Fruit fly (Drosophila melanogaster): ENCODE results near the gene Past1.

Past1 gene

dm6 chr3R:12647954-12648353 lies 49.2 kb upstream of the Past1 start, which contains the start of gene Dtg (continued):
- peak; percentile 5 for TF ChIP-seq CG11504 (tag; optimal IDR thresholded peaks at IDR 0.05)
- 0 out of 3 replicates have a peak, but pooled peaks have one; percentile 52 for TF ChIP-seq ci (GFP tag; IDR thresholded peaks at IDR 0.05)
- TF ChIP-seq nom (GFP tag; optimal IDR thresholded peaks at IDR 0.05) = peak; percentile 18
- no peak for TF ChIP-seq MBD-R2 (GFP tag; IDR thresholded peaks at IDR 0.05)
- TF ChIP-seq kni (GFP tag; optimal IDR thresholded peaks at IDR 0.05) = peak; percentile 80
- no peak for TF ChIP-seq Asciz (GFP tag; optimal IDR thresholded peaks at IDR 0.05)
- peak; percentile 63 for TF ChIP-seq CG15479 (GFP tag; optimal IDR thresholded peaks at IDR 0.05)
- peak in 1 of 2 experiments; percentile 0 for TF ChIP-seq insv (GFP tag; optimal IDR thresholded peaks at IDR 0.05)
- TF ChIP-seq Xbp1 (GFP tag; optimal IDR thresholded peaks at IDR 0.05) = no peak
- no peak for TF ChIP-seq H15 (GFP tag; IDR thresholded peaks at IDR 0.05)
- peak; percentile 70 for TF ChIP-seq twi (tag; optimal IDR thresholded peaks at IDR 0.05)
- TF ChIP-seq CG8281 (tag; optimal IDR thresholded peaks at IDR 0.05) = peak; percentile 37
- TF ChIP-seq her (GFP tag; optimal IDR thresholded peaks at IDR 0.05) = no peak
- peak; percentile 7 for TF ChIP-seq hth (optimal IDR thresholded peaks at IDR 0.05)
- TF ChIP-seq D19B (GFP tag; optimal IDR thresholded peaks at IDR 0.05) = no peak
- peak; percentile 0 for TF ChIP-seq CG9727 (GFP tag; optimal IDR thresholded peaks at IDR 0.05)
- no peak for TF ChIP-seq chif (GFP tag; optimal IDR thresholded peaks at IDR 0.05)
- TF ChIP-seq cg (GFP tag; optimal IDR thresholded peaks at IDR 0.05) = peak; percentile 68
- TF ChIP-seq tll (GFP tag; optimal IDR thresholded peaks at IDR 0.05) = peak in 1 of 2 experiments; percentile 93
- TF ChIP-seq CG1603 (tag; optimal IDR thresholded peaks at IDR 0.05) = no peak
- peak; percentile 77 for TF ChIP-seq Med (GFP tag)

- TF ChIP-seq crol (GFP tag; IDR thresholded peaks at IDR 0.05) (peak; percentile 74; the same call in 1 of the 2 replicates), Lhr (GFP tag; optimal IDR thresholded peaks at IDR 0.05) (no peak), jigr1 (GFP tag; IDR thresholded peaks at IDR 0.05) (no peak), CG12769 (tag; optimal IDR thresholded peaks at IDR 0.05) (peak; percentile 30), twi (tag; optimal IDR thresholded peaks at IDR 0.05) (peak; percentile 98), CG17829 (tag; optimal IDR thresholded peaks at IDR 0.05) (peak; percentile 2), org-1 (GFP tag; optimal IDR thresholded peaks at IDR 0.05) (no peak), CG33557 (GFP tag; optimal IDR thresholded peaks at IDR 0.05) (peak; percentile 3), Mes4 (GFP tag; optimal IDR thresholded peaks at IDR 0.05) (no peak), sens (GFP tag) (peak; percentile 24), zfh1 (GFP tag; IDR thresholded peaks at IDR 0.05) (0 out of 3 replicates have a peak, but pooled peaks have one; percentile 15), sima (GFP tag; optimal IDR thresholded peaks at IDR 0.05) (no peak), ind (GFP tag; optimal IDR thresholded peaks at IDR 0.05) (no peak), kni (GFP tag; optimal IDR thresholded peaks at IDR 0.05) (peak; percentile 94), Kr (GFP tag; optimal IDR thresholded peaks at IDR 0.05) (peak; percentile 1), scrt (GFP tag; optimal IDR thresholded peaks at IDR 0.05) (no peak), oc (tag; optimal IDR thresholded peaks at IDR 0.05) (peak; percentile 35), gsb-n (tag; optimal IDR thresholded peaks at IDR 0.05) (peak; percentile 57), kah (GFP tag; optimal IDR thresholded peaks at IDR 0.05) (peak; percentile 33), fd64A (GFP tag; optimal IDR thresholded peaks at IDR 0.05) (peak; percentile 51), hth (optimal IDR thresholded peaks at IDR 0.05) (peak; percentile 79), NFAT (GFP tag; IDR thresholded peaks at IDR 0.05) (no peak), grn (GFP tag; optimal IDR thresholded peaks at IDR 0.05) (peak; percentile 27), salm (tag; optimal IDR thresholded peaks at IDR 0.05) (no peak), Hr78 (GFP tag; optimal IDR thresholded peaks at IDR 0.05) (peak in 1 of 2 experiments; percentile 42), abd-A (tag; optimal IDR thresholded peaks at IDR 0.05) (peak; percentile 90), D (optimal IDR thresholded peaks at IDR 0.05) (peak; percentile 90), D (GFP tag; optimal IDR thresholded peaks at IDR 0.05) (no peak), CG16813 (GFP tag; IDR thresholded peaks at IDR 0.05; ENCODE audit: partially characterized antibody) (0 out of 3 replicates have a peak, but pooled peaks have one; percentile 14)
Measured at dm6 chr3R:12649099-12650029, 47.8 kb upstream of the Past1 start.

Measured in whole organism, embryonic.